Fruit fly (Drosophila melanogaster): Measurements from ENCODE around the gene Hmx.

Hmx gene

DNA sequence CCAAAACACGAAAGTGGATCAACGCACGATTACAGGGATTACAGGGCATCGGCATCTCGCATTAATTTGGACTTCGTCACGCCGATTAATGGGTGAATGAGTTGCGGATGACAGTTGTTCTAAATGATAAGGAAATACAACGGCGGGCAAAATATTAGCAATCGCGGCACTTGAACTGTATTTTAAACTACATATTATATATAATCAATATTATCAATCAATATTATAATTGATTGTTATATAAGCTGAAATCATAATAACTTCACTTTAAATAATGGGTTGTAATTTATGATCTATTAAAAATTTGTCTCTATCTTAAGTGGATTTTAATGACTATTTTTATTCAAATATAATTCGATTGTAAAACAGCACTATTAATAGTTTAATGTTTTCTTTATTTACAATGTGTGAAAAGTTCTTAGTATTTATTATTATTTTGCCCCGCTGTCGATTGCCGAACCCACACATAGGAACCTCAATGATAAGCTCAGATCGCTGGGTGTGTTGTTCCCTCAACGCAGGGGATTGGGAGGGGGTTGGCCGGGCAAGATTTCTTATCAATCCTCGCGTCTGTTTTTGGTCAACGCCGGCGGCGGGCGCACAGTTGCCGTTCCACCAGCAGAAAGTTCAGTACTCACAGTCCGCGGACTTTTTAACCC is 23.5 kb upstream of the Hmx start (continued):
- TF ChIP-seq caup (GFP tag; optimal IDR thresholded peaks at IDR 0.05; ENCODE audit: severe bottlenecking) = peak; percentile 2
- TF ChIP-seq zen (tag; optimal IDR thresholded peaks at IDR 0.05) = no peak
- TF ChIP-seq CG15514 (GFP tag; optimal IDR thresholded peaks at IDR 0.05) = peak; percentile 33
- TF ChIP-seq ap (GFP tag; IDR thresholded peaks at IDR 0.05) = no peak
- TF ChIP-seq fd3F (GFP tag; optimal IDR thresholded peaks at IDR 0.05) = no peak
- no peak for TF ChIP-seq gsb-n (tag; optimal IDR thresholded peaks at IDR 0.05)
- no peak for TF ChIP-seq CG9932 (GFP tag; IDR thresholded peaks at IDR 0.05)
- no peak for TF ChIP-seq CG2116 (GFP tag; optimal IDR thresholded peaks at IDR 0.05)
- TF ChIP-seq CG11695 (GFP tag; IDR thresholded peaks at IDR 0.05) = peak; percentile 57; the same call in 2 of the 3 replicates
- TF ChIP-seq D (optimal IDR thresholded peaks at IDR 0.05) = no peak
- no peak for TF ChIP-seq D (GFP tag; optimal IDR thresholded peaks at IDR 0.05)
- TF ChIP-seq CG14050 (GFP tag; IDR thresholded peaks at IDR 0.05) = no peak; the same call in 2 of the 3 replicates
- TF ChIP-seq CG1832 (GFP tag; optimal IDR thresholded peaks at IDR 0.05) = no peak
- TF ChIP-seq nerfin-1 (tag; optimal IDR thresholded peaks at IDR 0.05) = no peak
- peak; percentile 57; the same call in 1 of the 2 replicates for TF ChIP-seq vvl (GFP tag; IDR thresholded peaks at IDR 0.05)
- no peak for TF ChIP-seq lbe (GFP tag; optimal IDR thresholded peaks at IDR 0.05)
- TF ChIP-seq CG33213 (GFP tag; optimal IDR thresholded peaks at IDR 0.05) = no peak
- TF ChIP-seq CG1024 (GFP tag; IDR thresholded peaks at IDR 0.05) = no peak
- TF ChIP-seq exex (tag; optimal IDR thresholded peaks at IDR 0.05) = peak; percentile 90
- TF ChIP-seq CG10979 (tag; optimal IDR thresholded peaks at IDR 0.05) = peak; percentile 54
- 0 out of 3 replicates have a peak, but pooled peaks have one; percentile 50 for TF ChIP-seq CG34422 (GFP tag; IDR thresholded peaks at IDR 0.05)
- TF ChIP-seq CG11560 (tag; IDR thresholded peaks at IDR 0.05) = no peak
- TF ChIP-seq ranshi (GFP tag; IDR thresholded peaks at IDR 0.05) = no peak
- TF ChIP-seq CG3838 (GFP tag; optimal IDR thresholded peaks at IDR 0.05) = no peak
- TF ChIP-seq sr (GFP tag; IDR thresholded peaks at IDR 0.05) = no peak
- TF ChIP-seq slbo (GFP tag; IDR thresholded peaks at IDR 0.05) = peak; percentile 18; the same call in 1 of the 2 replicates
- TF ChIP-seq CG1529 (GFP tag; optimal IDR thresholded peaks at IDR 0.05) = no peak
- TF ChIP-seq bowl (GFP tag; IDR thresholded peaks at IDR 0.05) = no peak
- no peak for TF ChIP-seq bigmax (GFP tag; optimal IDR thresholded peaks at IDR 0.05)
- peak; percentile 68 for TF ChIP-seq PHDP (tag; optimal IDR thresholded peaks at IDR 0.05)
- TF ChIP-seq Drgx (GFP tag; IDR thresholded peaks at IDR 0.05) = peak; percentile 66
- TF ChIP-seq E2f1 (GFP tag; IDR thresholded peaks at IDR 0.05) = peak; percentile 52
- peak; percentile 33; the same call in 1 of the 2 replicates for TF ChIP-seq Rfx (GFP tag; IDR thresholded peaks at IDR 0.05)
- no peak for TF ChIP-seq CrebB (tag; optimal IDR thresholded peaks at IDR 0.05)
- TF ChIP-seq cas (GFP tag; IDR thresholded peaks at IDR 0.05) = 0 out of 2 replicates have a peak, but pooled peaks have one; percentile 9
- TF ChIP-seq gcm (GFP tag; optimal IDR thresholded peaks at IDR 0.05) = no peak
- TF ChIP-seq CG4282 (GFP tag; optimal IDR thresholded peaks at IDR 0.05) = no peak
- TF ChIP-seq Opbp (GFP tag; IDR thresholded peaks at IDR 0.05; ENCODE audit: partially characterized antibody) = no peak
- TF ChIP-seq CG4707 (GFP tag; optimal IDR thresholded peaks at IDR 0.05) = no peak
- no peak for TF ChIP-seq Chrac-16 (GFP tag; optimal IDR thresholded peaks at IDR 0.05)
- no peak for TF ChIP-seq Dip3 (GFP tag; optimal IDR thresholded peaks at IDR 0.05)
- no peak for TF ChIP-seq NC2α (GFP tag; optimal IDR thresholded peaks at IDR 0.05)
- TF ChIP-seq dati (GFP tag; IDR thresholded peaks at IDR 0.05) = no peak
- TF ChIP-seq gsb (GFP tag; IDR thresholded peaks at IDR 0.05) = no peak
- TF ChIP-seq MBD-R2 (GFP tag; IDR thresholded peaks at IDR 0.05) = no peak; the same call in 1 of the 2 replicates
- peak; percentile 82 for TF ChIP-seq gem (tag; optimal IDR thresholded peaks at IDR 0.05)
- no peak for TF ChIP-seq unc-4 (GFP tag; IDR thresholded peaks at IDR 0.05; ENCODE audit: partially characterized antibody)
- TF ChIP-seq gt (GFP tag; IDR thresholded peaks at IDR 0.05) = no peak
- TF ChIP-seq zf30C (GFP tag; optimal IDR thresholded peaks at IDR 0.05) = no peak
- no peak for TF ChIP-seq crp (GFP tag; optimal IDR thresholded peaks at IDR 0.05)
